Worm (Caenorhabditis elegans): ENCODE measurements around the gene flp-8.

The flp-8 gene

ce11 chrX:14853712-14854217 is 27.5 kb upstream of the flp-8 start, which contains the start of the genes C27C12.1 and C27C12.4:
TSS of gene C27C12.1 (minus strand) at chrX:14853762.
TSS of gene C27C12.4 (plus strand) at chrX:14854086.
- TF ChIP-seq ztf-29 (GFP tag; IDR thresholded peaks at IDR 0.05), result no peak
- TF ChIP-seq klf-2 (GFP tag; conservative IDR thresholded peaks at IDR 0.05), result no peak
- TF ChIP-seq cog-1 (tag; optimal IDR thresholded peaks at IDR 0.05), result peak; percentile 84
- TF ChIP-seq ztf-23 (GFP tag; IDR thresholded peaks at IDR 0.05), result no peak; the same call in 1 of the 2 replicates
- no peak for TF ChIP-seq ref-1 (GFP tag; conservative IDR thresholded peaks at IDR 0.05)
- TF ChIP-seq T22C8.4 (GFP tag; IDR thresholded peaks at IDR 0.05), result no peak
- TF ChIP-seq flt-1 (GFP tag; IDR thresholded peaks at IDR 0.05), result peak; percentile 77
- no peak for TF ChIP-seq tab-1 (GFP tag; IDR thresholded peaks at IDR 0.05)
- no peak for TF ChIP-seq med-1 (GFP tag; optimal IDR thresholded peaks at IDR 0.05; ENCODE audit: insufficient read depth)

DNA sequence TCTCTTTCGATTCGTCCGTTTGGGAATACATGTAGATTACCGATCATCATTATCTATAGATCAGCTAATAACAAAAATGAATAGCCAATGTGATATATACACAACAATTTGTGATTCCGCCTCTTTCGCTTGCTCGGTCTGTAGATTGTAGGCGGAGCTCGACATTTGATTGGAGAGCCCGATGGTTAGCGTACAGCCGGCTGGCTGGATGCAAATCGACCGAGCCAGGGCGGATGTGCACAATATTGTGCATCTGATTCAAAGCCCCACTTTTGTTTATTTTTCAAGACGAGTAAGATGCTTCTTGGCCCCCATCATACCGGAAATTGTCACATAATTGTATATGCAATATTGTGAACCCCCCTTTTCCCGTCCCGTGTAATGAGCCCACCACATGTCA is 19.5 kb upstream of the flp-8 start, which contains the start of gene dmd-4:
TSS of gene dmd-4 (minus strand) at position 101 of the 400 bp plus-strand sequence.
- TF ChIP-seq ztf-29 (GFP tag; IDR thresholded peaks at IDR 0.05), result no peak
- no peak for TF ChIP-seq ztf-23 (GFP tag; IDR thresholded peaks at IDR 0.05)
- TF ChIP-seq flt-1 (GFP tag; IDR thresholded peaks at IDR 0.05), result no peak
- no peak for TF ChIP-seq klf-2 (GFP tag; conservative IDR thresholded peaks at IDR 0.05)
- no peak for TF ChIP-seq cog-1 (tag; optimal IDR thresholded peaks at IDR 0.05)
- no peak for TF ChIP-seq tab-1 (GFP tag; IDR thresholded peaks at IDR 0.05)
- TF ChIP-seq ref-1 (GFP tag; conservative IDR thresholded peaks at IDR 0.05), result no peak
- TF ChIP-seq T22C8.4 (GFP tag; IDR thresholded peaks at IDR 0.05), result no peak
- TF ChIP-seq med-1 (GFP tag; optimal IDR thresholded peaks at IDR 0.05; ENCODE audit: insufficient read depth), result no peak

DNA sequence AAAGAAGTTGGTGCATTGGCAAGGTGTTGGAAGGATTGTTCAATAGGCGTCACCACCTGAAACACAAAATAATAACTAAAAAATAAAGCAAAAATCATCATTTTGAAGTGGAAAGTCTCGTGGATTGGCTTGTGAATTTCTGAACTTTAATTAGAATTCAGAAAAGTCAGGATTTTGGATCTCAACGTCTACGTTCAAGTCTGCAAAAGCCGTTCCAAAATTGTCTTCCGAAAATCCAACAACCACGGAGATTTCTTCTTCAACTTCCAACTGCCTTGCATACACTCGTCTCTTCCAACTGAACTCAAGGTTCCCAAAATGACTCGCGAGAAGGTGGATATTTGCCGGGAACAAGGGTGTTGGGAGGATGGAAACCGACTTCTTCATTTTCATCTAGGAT is 15.5 kb upstream of the flp-8 start, which contains the start of gene C27C12.3:
TSS of gene C27C12.3 (minus strand) at position 101 of the 400 bp plus-strand sequence.
- no peak for TF ChIP-seq ztf-29 (GFP tag; IDR thresholded peaks at IDR 0.05)
- TF ChIP-seq cog-1 (tag; optimal IDR thresholded peaks at IDR 0.05), result no peak
- TF ChIP-seq flt-1 (GFP tag; IDR thresholded peaks at IDR 0.05), result no peak
- TF ChIP-seq ref-1 (GFP tag; conservative IDR thresholded peaks at IDR 0.05), result no peak
- no peak for TF ChIP-seq med-1 (GFP tag; optimal IDR thresholded peaks at IDR 0.05; ENCODE audit: insufficient read depth)
- no peak for TF ChIP-seq klf-2 (GFP tag; conservative IDR thresholded peaks at IDR 0.05)
- no peak for TF ChIP-seq T22C8.4 (GFP tag; IDR thresholded peaks at IDR 0.05)
- TF ChIP-seq ztf-23 (GFP tag; IDR thresholded peaks at IDR 0.05), result no peak

- TF ChIP-seq ztf-29 (GFP tag; IDR thresholded peaks at IDR 0.05) (no peak), tab-1 (GFP tag; IDR thresholded peaks at IDR 0.05) (no peak), ref-1 (GFP tag; conservative IDR thresholded peaks at IDR 0.05) (no peak), cog-1 (tag; optimal IDR thresholded peaks at IDR 0.05) (no peak), flt-1 (GFP tag; IDR thresholded peaks at IDR 0.05) (no peak), ztf-23 (GFP tag; IDR thresholded peaks at IDR 0.05) (no peak), med-1 (GFP tag; optimal IDR thresholded peaks at IDR 0.05; ENCODE audit: insufficient read depth) (no peak), klf-2 (GFP tag; conservative IDR thresholded peaks at IDR 0.05) (no peak), T22C8.4 (GFP tag; IDR thresholded peaks at IDR 0.05) (no peak)
Measured at ce11 chrX:14868200-14868599, 13.0 kb upstream of the flp-8 start, which contains the start of gene F31F6.1. TSS of gene F31F6.1 (minus strand) at chrX:14868300.

DNA sequence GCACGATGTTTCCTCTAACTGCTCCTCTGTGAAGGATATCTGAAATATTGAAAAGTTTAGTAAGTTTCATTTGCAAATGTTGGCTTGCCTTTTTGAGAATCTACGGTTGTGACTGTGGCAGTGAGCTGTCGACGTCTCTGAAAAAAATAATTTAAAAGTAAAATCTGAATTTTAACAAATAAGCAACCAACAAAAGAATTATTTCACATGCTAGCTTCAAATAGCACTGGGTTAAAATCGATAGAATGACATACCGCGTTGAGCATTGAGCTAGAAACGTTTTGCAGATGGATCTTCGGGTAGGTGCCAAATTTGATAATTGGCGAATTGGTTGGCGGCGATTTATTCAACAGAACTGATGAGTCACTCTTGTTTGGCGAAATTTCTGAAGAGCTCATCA is 9.4 kb upstream of the flp-8 start, which contains the start of gene F31F6.2:
TSS of gene F31F6.2 (minus strand) at position 101 of the 400 bp plus-strand sequence.
- TF ChIP-seq med-1 (GFP tag; optimal IDR thresholded peaks at IDR 0.05; ENCODE audit: insufficient read depth), result no peak
- no peak for TF ChIP-seq cog-1 (tag; optimal IDR thresholded peaks at IDR 0.05)
- TF ChIP-seq klf-2 (GFP tag; conservative IDR thresholded peaks at IDR 0.05), result no peak
- TF ChIP-seq ref-1 (GFP tag; conservative IDR thresholded peaks at IDR 0.05), result no peak
- no peak for TF ChIP-seq tab-1 (GFP tag; IDR thresholded peaks at IDR 0.05)
- TF ChIP-seq ztf-29 (GFP tag; IDR thresholded peaks at IDR 0.05), result no peak
- no peak for TF ChIP-seq T22C8.4 (GFP tag; IDR thresholded peaks at IDR 0.05)
- TF ChIP-seq ztf-23 (GFP tag; IDR thresholded peaks at IDR 0.05), result no peak
- no peak for TF ChIP-seq flt-1 (GFP tag; IDR thresholded peaks at IDR 0.05)

- TF ChIP-seq cog-1 (tag; optimal IDR thresholded peaks at IDR 0.05) (no peak), ref-1 (GFP tag; conservative IDR thresholded peaks at IDR 0.05) (no peak), T22C8.4 (GFP tag; IDR thresholded peaks at IDR 0.05) (no peak), med-1 (GFP tag; optimal IDR thresholded peaks at IDR 0.05; ENCODE audit: insufficient read depth) (no peak)
Measured at ce11 chrX:14872817-14873469, 8.3 kb upstream of the flp-8 start, which contains the start of gene F31F6.3. TSS of gene F31F6.3 (minus strand) at chrX:14872867.

- TF ChIP-seq klf-2 (GFP tag; conservative IDR thresholded peaks at IDR 0.05) (no peak), cog-1 (tag; optimal IDR thresholded peaks at IDR 0.05) (no peak), med-1 (GFP tag; optimal IDR thresholded peaks at IDR 0.05; ENCODE audit: insufficient read depth) (no peak), ref-1 (GFP tag; conservative IDR thresholded peaks at IDR 0.05) (no peak), ztf-29 (GFP tag; IDR thresholded peaks at IDR 0.05) (no peak), ztf-23 (GFP tag; IDR thresholded peaks at IDR 0.05) (no peak), T22C8.4 (GFP tag; IDR thresholded peaks at IDR 0.05) (no peak), flt-1 (GFP tag; IDR thresholded peaks at IDR 0.05) (no peak), tab-1 (GFP tag; IDR thresholded peaks at IDR 0.05) (no peak)
Measured at ce11 chrX:14875668-14876067, 5.6 kb upstream of the flp-8 start, which contains the start of gene sssh-1. TSS of gene sssh-1 (plus strand) at chrX:14875968.

DNA sequence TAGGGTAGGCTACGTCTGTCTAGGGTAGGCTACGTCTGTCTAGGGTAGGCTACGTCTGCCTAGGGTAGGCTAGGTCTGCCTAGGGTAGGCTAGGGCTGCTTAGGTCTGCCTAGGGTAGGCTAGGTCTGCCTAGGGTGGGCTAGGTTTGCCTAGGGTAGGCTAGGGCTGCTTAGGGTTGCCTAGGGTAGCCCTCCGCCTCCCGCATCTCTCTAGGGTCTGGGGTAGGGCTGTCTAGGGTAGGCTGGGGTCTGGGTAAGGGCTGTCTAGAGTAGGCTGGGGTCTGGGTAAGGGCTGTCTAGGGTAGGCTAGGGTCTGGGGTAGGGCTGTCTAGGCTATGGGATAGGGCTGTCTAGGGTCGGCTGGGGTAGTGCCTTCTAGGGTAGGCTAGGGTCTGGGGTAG is 3.5 kb upstream of the flp-8 start:
- TF ChIP-seq med-1 (GFP tag; optimal IDR thresholded peaks at IDR 0.05; ENCODE audit: insufficient read depth), result no peak
- no peak for TF ChIP-seq ztf-29 (GFP tag; IDR thresholded peaks at IDR 0.05)
- no peak for TF ChIP-seq flt-1 (GFP tag; IDR thresholded peaks at IDR 0.05)
- TF ChIP-seq tab-1 (GFP tag; IDR thresholded peaks at IDR 0.05), result no peak
- TF ChIP-seq ztf-23 (GFP tag; IDR thresholded peaks at IDR 0.05), result no peak
- TF ChIP-seq ref-1 (GFP tag; conservative IDR thresholded peaks at IDR 0.05), result no peak
- no peak for TF ChIP-seq cog-1 (tag; optimal IDR thresholded peaks at IDR 0.05)
- no peak for TF ChIP-seq T22C8.4 (GFP tag; IDR thresholded peaks at IDR 0.05)
- TF ChIP-seq klf-2 (GFP tag; conservative IDR thresholded peaks at IDR 0.05), result no peak

ce11 chrX:14885855-14886254 is 4.6 kb downstream of the flp-8 start:
- TF ChIP-seq cog-1 (tag; optimal IDR thresholded peaks at IDR 0.05) (no peak), klf-2 (GFP tag; conservative IDR thresholded peaks at IDR 0.05) (no peak), ztf-29 (GFP tag; IDR thresholded peaks at IDR 0.05) (no peak), med-1 (GFP tag; optimal IDR thresholded peaks at IDR 0.05; ENCODE audit: insufficient read depth) (no peak), T22C8.4 (GFP tag; IDR thresholded peaks at IDR 0.05) (no peak), tab-1 (GFP tag; IDR thresholded peaks at IDR 0.05) (no peak), flt-1 (GFP tag; IDR thresholded peaks at IDR 0.05) (no peak), ztf-23 (GFP tag; IDR thresholded peaks at IDR 0.05) (no peak), ref-1 (GFP tag; conservative IDR thresholded peaks at IDR 0.05) (no peak)

Data from whole organism, midembryonic.